Worm (Caenorhabditis elegans) whole organism, midembryonic: Measurements from ENCODE around the gene srj-21.

Experiments
- T22C8.4 ChIP-seq: fragments of 200-800 bp; sonication (Bioruptor generic); IDR thresholded peaks from 2 replicates; pipeline ENCODE4 v1.3.6; 2022; ENCODE audit warnings: missing genetic modification characterization, missing compliant biosample characterization
- cog-1 ChIP-seq: sonication (generic microtip); optimal IDR thresholded peaks from 2 replicates; lab custom pipeline; 2016; ENCODE audit warnings: missing genetic modification characterization, missing compliant biosample characterization
- flt-1 ChIP-seq: fragments of 200-800 bp; sonication (Bioruptor generic); IDR thresholded peaks from 2 replicates; pipeline ENCODE4 v1.3.6; 2022; ENCODE audit warnings: missing genetic modification characterization, missing compliant biosample characterization
- klf-2 ChIP-seq: fragments of 200-800 bp; sonication (Bioruptor generic); conservative IDR thresholded peaks from 2 replicates; pipeline ENCODE4 v1.3.6; 2022; ENCODE audit warnings: missing genetic modification reagents, missing genetic modification characterization, missing compliant biosample characterization
- med-1 ChIP-seq: sonication (generic microtip); optimal IDR thresholded peaks from 2 replicates; lab custom pipeline; 2017; ENCODE audit warnings: missing genetic modification characterization, mild to moderate bottlenecking, missing compliant biosample characterization, antibody characterized with exemption, missing genetic modification reagents; ENCODE audit not compliant: insufficient read depth
- ref-1 ChIP-seq: fragments of 200-800 bp; sonication (Bioruptor generic); conservative IDR thresholded peaks from 2 replicates; pipeline ENCODE4 v1.3.6; 2022; ENCODE audit warnings: missing genetic modification reagents, missing genetic modification characterization, missing compliant biosample characterization
- tab-1 ChIP-seq: fragments of 200-800 bp; sonication (Bioruptor generic); IDR thresholded peaks from 2 replicates; pipeline ENCODE4 v1.3.6; 2022; ENCODE audit warnings: missing genetic modification characterization, missing compliant biosample characterization
- ztf-23 ChIP-seq: fragments of 200-800 bp; sonication (Bioruptor generic); IDR thresholded peaks from 2 replicates; pipeline ENCODE4 v1.3.6; 2022; ENCODE audit warnings: missing genetic modification reagents, missing genetic modification characterization, missing compliant biosample characterization
- ztf-29 ChIP-seq: fragments of 200-800 bp; sonication (Bioruptor generic); IDR thresholded peaks from 2 replicates; pipeline ENCODE4 v1.3.6; 2022; ENCODE audit warnings: missing genetic modification reagents, missing genetic modification characterization, missing compliant biosample characterization

srj-21 gene

ce11 chrV:10784011-10784410 lies 38.9 kb downstream of the srj-21 start, which contains the start of gene D1054.8:
TSS of gene D1054.8 (plus strand) at chrV:10784311.
- no peak for TF ChIP-seq ref-1 (GFP tag; lab: Robert Waterston, UW)
- TF ChIP-seq klf-2: no peak
- TF ChIP-seq cog-1: no peak
- no peak for TF ChIP-seq tab-1 (GFP tag; lab: Robert Waterston, UW)
- no peak for TF ChIP-seq ztf-23

- TF ChIP-seq ref-1 (GFP tag; lab: Robert Waterston, UW): no peak
- no peak for TF ChIP-seq flt-1 (GFP tag; lab: Robert Waterston, UW)
- no peak for TF ChIP-seq cog-1
- TF ChIP-seq klf-2: no peak
- TF ChIP-seq ztf-23: no peak
- no peak for TF ChIP-seq med-1
- TF ChIP-seq ztf-29 (GFP tag; lab: Robert Waterston, UW): no peak
- TF ChIP-seq T22C8.4 (GFP tag; lab: Robert Waterston, UW): no peak
Observed at ce11 chrV:10790921-10791320, 45.8 kb downstream of the srj-21 start, which contains the start of gene D1054.9. TSS of gene D1054.9 (minus strand) at chrV:10791057.

ce11 chrV:10792775-10793174 lies 47.6 kb downstream of the srj-21 start, which contains the start of gene D1054.10:
TSS of gene D1054.10 (minus strand) at chrV:10792875.
- TF ChIP-seq flt-1 (GFP tag; lab: Robert Waterston, UW) (no peak), ztf-23 (no peak), med-1 (no peak), tab-1 (GFP tag; lab: Robert Waterston, UW) (no peak), cog-1 (no peak), ztf-29 (GFP tag; lab: Robert Waterston, UW) (no peak), ref-1 (GFP tag; lab: Robert Waterston, UW) (no peak), klf-2 (no peak), T22C8.4 (GFP tag; lab: Robert Waterston, UW) (no peak)

- TF ChIP-seq ztf-23: no peak
- no peak for TF ChIP-seq cog-1
- no peak for TF ChIP-seq T22C8.4 (GFP tag; lab: Robert Waterston, UW)
- no peak for TF ChIP-seq klf-2
- no peak for TF ChIP-seq tab-1 (GFP tag; lab: Robert Waterston, UW)
- no peak for TF ChIP-seq flt-1 (GFP tag; lab: Robert Waterston, UW)
Observed at ce11 chrV:10793498-10793897, 48.4 kb downstream of the srj-21 start, which contains the start of gene ule-3. TSS of gene ule-3 (plus strand) at chrV:10793798.

- TF ChIP-seq T22C8.4 (GFP tag; lab: Robert Waterston, UW): no peak
- no peak for TF ChIP-seq ztf-29 (GFP tag; lab: Robert Waterston, UW)
- no peak for TF ChIP-seq klf-2
- TF ChIP-seq med-1: no peak
- TF ChIP-seq ref-1 (GFP tag; lab: Robert Waterston, UW): no peak
Observed at ce11 chrV:10794463-10794862, 49.3 kb downstream of the srj-21 start.

ce11 chrV:10795494-10795893 lies 50.4 kb downstream of the srj-21 start, which contains the start of gene D1054.19:
TSS of gene D1054.19 (plus strand) at chrV:10795794.
- TF ChIP-seq ztf-29 (GFP tag; lab: Robert Waterston, UW) (no peak), flt-1 (GFP tag; lab: Robert Waterston, UW) (no peak), tab-1 (GFP tag; lab: Robert Waterston, UW) (no peak), cog-1 (no peak), med-1 (no peak), ztf-23 (no peak), T22C8.4 (GFP tag; lab: Robert Waterston, UW) (no peak), klf-2 (no peak), ref-1 (GFP tag; lab: Robert Waterston, UW) (no peak)
